Fruit fly (Drosophila melanogaster) S2 (cell line): ENCODE measurements around the gene CG7512.

Source experiments
- CG8478 ChIP-seq: fragments of >200 bp; optimal IDR thresholded peaks from 2 replicates; lab custom pipeline; 2018
- CTCF ChIP-seq, 2 experiments: fragments of >200 bp; optimal IDR thresholded peaks; 2 replicates each; lab custom pipeline; 2018

- TF ChIP-seq CG8478 (lab: Kevin White, UChicago): no peak
- TF ChIP-seq CTCF (optimal IDR thresholded peaks at IDR 0.05; lab: Kevin White, UChicago): no peak
Measured at dm6 chr3L:11509294-11509911, 4.1 kb upstream of the CG7512 start, which contains the start of the genes Sgs8 and Sgs7.
